Worm (Caenorhabditis elegans): ENCODE data around the gene gpx-7.

Gene gpx-7

DNA sequence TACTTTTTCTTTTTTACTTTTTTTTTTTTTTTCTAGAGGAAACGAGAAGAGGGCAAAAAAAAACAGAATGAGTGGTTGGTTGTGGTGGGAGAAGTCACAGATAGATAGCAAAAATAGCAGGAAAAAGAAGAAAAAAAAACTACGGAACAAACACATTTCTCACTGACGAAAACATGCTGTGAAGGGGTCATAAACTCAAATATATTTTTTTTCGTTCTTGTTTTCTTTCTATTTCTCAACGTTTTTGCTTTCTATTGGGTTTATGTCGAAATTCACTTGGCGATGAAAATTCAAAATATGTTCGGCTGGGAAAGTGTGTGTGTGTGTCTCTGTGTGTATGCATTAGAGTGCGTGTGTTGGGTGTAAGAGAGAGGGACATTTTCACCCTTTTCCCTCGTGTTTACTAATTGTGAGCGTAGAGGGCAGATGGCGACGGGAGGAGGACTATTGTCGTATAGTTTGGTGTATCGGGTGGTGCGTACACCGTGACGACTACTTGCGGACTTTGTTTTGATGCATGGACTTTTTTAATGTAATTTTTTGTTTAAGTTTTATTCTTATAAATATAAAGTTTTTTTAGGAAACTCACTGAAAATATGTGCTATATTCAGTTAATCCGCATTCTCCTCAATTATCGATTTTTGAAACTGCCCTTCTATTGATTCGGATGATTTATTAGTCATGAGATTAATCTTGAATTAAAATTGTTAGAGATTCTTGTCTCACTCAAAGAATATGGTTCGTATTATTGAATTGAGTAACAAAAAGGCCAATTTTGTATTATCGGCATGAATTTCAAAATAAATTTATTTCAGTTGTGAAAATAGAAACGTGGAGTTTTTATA is 10.0 kb upstream of the gpx-7 start:
- no peak for TF ChIP-seq hmbx-1 (tag; optimal IDR thresholded peaks at IDR 0.05)
- peak; percentile 70 for TF ChIP-seq F13C5.2 (tag; optimal IDR thresholded peaks at IDR 0.05)
- 0 out of 2 replicates have a peak, but pooled peaks have one; percentile 28 for TF ChIP-seq sea-1 (GFP tag; conservative IDR thresholded peaks at IDR 0.05)
- no peak for TF ChIP-seq tra-4 (tag; optimal IDR thresholded peaks at IDR 0.05)

ce11 chrX:7808388-7808787 is 8.8 kb upstream of the gpx-7 start:
- TF ChIP-seq F13C5.2 (tag; optimal IDR thresholded peaks at IDR 0.05) (no peak), tbx-11 (GFP tag; IDR thresholded peaks at IDR 0.05) (no peak), hmg-4 (GFP tag; optimal IDR thresholded peaks at IDR 0.05) (no peak), flt-1 (GFP tag; IDR thresholded peaks at IDR 0.05) (no peak), pes-1 (GFP tag; IDR thresholded peaks at IDR 0.05) (no peak), tra-4 (tag; optimal IDR thresholded peaks at IDR 0.05) (no peak), hnd-1 (tag; optimal IDR thresholded peaks at IDR 0.05) (no peak), sea-1 (GFP tag; conservative IDR thresholded peaks at IDR 0.05) (no peak), ceh-13 (GFP tag; optimal IDR thresholded peaks at IDR 0.05) (no peak), B0310.2 (tag; optimal IDR thresholded peaks at IDR 0.05) (no peak), ceh-36 (tag; optimal IDR thresholded peaks at IDR 0.05) (no peak), ama-1 (optimal IDR thresholded peaks at IDR 0.05) (no peak), aly-1 (tag; optimal IDR thresholded peaks at IDR 0.05) (no peak), tbx-37 (GFP tag; conservative IDR thresholded peaks at IDR 0.05) (no peak), hmbx-1 (tag; optimal IDR thresholded peaks at IDR 0.05) (no peak)

ce11 chrX:7800370-7800769 is 790 bp upstream of the gpx-7 start:
- TF ChIP-seq scrt-1 (GFP tag; IDR thresholded peaks at IDR 0.05) (no peak), hmbx-1 (tag; optimal IDR thresholded peaks at IDR 0.05) (no peak), hnd-1 (tag; optimal IDR thresholded peaks at IDR 0.05) (no peak), F13C5.2 (tag; optimal IDR thresholded peaks at IDR 0.05) (no peak), pes-1 (GFP tag; IDR thresholded peaks at IDR 0.05) (no peak), aly-1 (tag; optimal IDR thresholded peaks at IDR 0.05) (no peak), ceh-36 (tag; optimal IDR thresholded peaks at IDR 0.05) (no peak), hmg-4 (GFP tag; optimal IDR thresholded peaks at IDR 0.05) (no peak), tra-4 (tag; optimal IDR thresholded peaks at IDR 0.05) (no peak), sea-1 (GFP tag; conservative IDR thresholded peaks at IDR 0.05) (no peak), ceh-13 (GFP tag; optimal IDR thresholded peaks at IDR 0.05) (no peak), tbx-37 (GFP tag; conservative IDR thresholded peaks at IDR 0.05) (no peak), flt-1 (GFP tag; IDR thresholded peaks at IDR 0.05) (no peak), B0310.2 (tag; optimal IDR thresholded peaks at IDR 0.05) (no peak), ets-7 (tag; optimal IDR thresholded peaks at IDR 0.05) (no peak), tbx-11 (GFP tag; IDR thresholded peaks at IDR 0.05) (no peak)

DNA sequence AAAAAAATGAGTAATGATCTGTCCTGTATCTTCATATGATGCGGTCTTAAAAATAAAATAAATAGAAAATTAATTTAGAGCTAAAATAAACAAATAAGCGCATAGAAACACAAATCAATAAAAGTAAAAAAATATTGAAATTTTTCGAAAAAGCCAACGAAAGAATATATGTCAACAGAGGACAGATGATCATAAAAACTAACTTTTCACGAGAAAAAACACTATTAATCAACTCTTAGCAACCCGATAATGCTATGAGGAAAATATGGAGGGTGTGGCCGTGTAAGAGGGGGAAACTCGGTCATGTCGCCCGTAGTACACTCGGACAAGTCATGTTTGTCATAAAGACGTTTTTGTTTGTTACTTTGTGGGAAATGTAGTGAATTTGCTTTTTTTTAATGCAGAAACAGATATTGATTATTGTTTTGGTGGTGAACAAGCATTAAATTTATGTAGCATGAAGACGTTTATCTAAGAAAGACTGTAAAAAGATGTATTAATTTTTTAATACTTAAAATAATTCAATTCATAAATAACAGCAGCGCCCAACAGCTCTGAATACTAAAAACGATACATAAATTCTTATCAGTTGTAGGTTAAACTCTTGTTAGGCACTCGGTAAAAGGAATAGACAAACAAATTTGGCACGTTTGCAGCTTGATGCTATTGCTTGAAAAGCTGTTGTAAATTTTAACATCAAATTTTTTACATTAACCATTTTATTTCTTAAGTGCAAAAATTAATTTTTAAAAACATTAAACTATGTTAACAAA is 1.1 kb downstream of the gpx-7 start, which contains the start of gene adm-4:
TSS of gene adm-4 (minus strand) at position 51 of the 773 bp plus-strand sequence.
- TF ChIP-seq pes-1 (GFP tag; IDR thresholded peaks at IDR 0.05) (no peak), tbx-37 (GFP tag; conservative IDR thresholded peaks at IDR 0.05) (peak; percentile 69), scrt-1 (GFP tag; IDR thresholded peaks at IDR 0.05) (no peak), B0310.2 (tag; optimal IDR thresholded peaks at IDR 0.05) (no peak), ama-1 (optimal IDR thresholded peaks at IDR 0.05) (no peak), hnd-1 (tag; optimal IDR thresholded peaks at IDR 0.05) (no peak), ceh-36 (tag; optimal IDR thresholded peaks at IDR 0.05) (no peak), ceh-13 (GFP tag; optimal IDR thresholded peaks at IDR 0.05) (no peak)

DNA sequence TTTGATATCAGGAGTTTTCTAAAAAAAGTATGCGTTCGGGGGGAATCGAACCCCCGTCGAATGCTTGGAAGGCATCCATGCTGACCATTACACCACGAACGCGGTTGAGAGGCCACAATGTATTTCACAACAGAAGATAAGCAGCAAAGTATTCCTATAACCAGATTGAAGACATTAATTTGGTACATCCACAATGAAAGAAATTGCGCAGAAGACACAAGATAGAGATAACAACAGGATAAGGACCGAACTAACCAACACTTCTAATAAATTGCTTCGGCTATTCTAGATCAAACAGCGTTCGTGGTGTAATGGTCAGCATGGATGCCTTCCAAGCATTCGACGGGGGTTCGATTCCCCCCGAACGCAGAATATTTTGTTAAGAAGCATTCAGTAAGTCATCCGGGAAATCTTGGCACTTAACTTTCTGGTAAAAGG is 5.3 kb downstream of the gpx-7 start:
- TF ChIP-seq flt-1 (GFP tag; IDR thresholded peaks at IDR 0.05) (0 out of 2 replicates have a peak, but pooled peaks have one; percentile 21), sea-1 (GFP tag; conservative IDR thresholded peaks at IDR 0.05) (no peak), tbx-37 (GFP tag; conservative IDR thresholded peaks at IDR 0.05) (no peak), ets-7 (tag; optimal IDR thresholded peaks at IDR 0.05) (no peak), hmg-4 (GFP tag; optimal IDR thresholded peaks at IDR 0.05) (no peak), F13C5.2 (tag; optimal IDR thresholded peaks at IDR 0.05) (no peak), hnd-1 (tag; optimal IDR thresholded peaks at IDR 0.05) (peak; percentile 34), ama-1 (optimal IDR thresholded peaks at IDR 0.05) (no peak), tra-4 (tag; optimal IDR thresholded peaks at IDR 0.05) (no peak), ceh-13 (GFP tag; optimal IDR thresholded peaks at IDR 0.05) (peak; percentile 35), pes-1 (GFP tag; IDR thresholded peaks at IDR 0.05) (no peak; the same call in 1 of the 2 replicates), tbx-11 (GFP tag; IDR thresholded peaks at IDR 0.05) (0 out of 2 replicates have a peak, but pooled peaks have one; percentile 63), hmbx-1 (tag; optimal IDR thresholded peaks at IDR 0.05) (no peak), ceh-36 (tag; optimal IDR thresholded peaks at IDR 0.05) (peak; percentile 32), scrt-1 (GFP tag; IDR thresholded peaks at IDR 0.05) (peak; percentile 66; the same call in 1 of the 2 replicates), aly-1 (tag; optimal IDR thresholded peaks at IDR 0.05) (no peak), B0310.2 (tag; optimal IDR thresholded peaks at IDR 0.05) (no peak)

ce11 chrX:7793377-7794041 is 6.1 kb downstream of the gpx-7 start, which contains the start of gene ZK154.6:
Gene ZK154.6 (minus strand): TSS chrX:7793563.
- no peak for TF ChIP-seq ceh-13 (GFP tag; optimal IDR thresholded peaks at IDR 0.05)
- no peak for TF ChIP-seq ceh-36 (tag; optimal IDR thresholded peaks at IDR 0.05)
- TF ChIP-seq tra-4 (tag; optimal IDR thresholded peaks at IDR 0.05) = no peak
- TF ChIP-seq hmg-4 (GFP tag; optimal IDR thresholded peaks at IDR 0.05) = no peak
- no peak for TF ChIP-seq tbx-37 (GFP tag; conservative IDR thresholded peaks at IDR 0.05)
- TF ChIP-seq pes-1 (GFP tag; IDR thresholded peaks at IDR 0.05) = no peak
- no peak for TF ChIP-seq aly-1 (tag; optimal IDR thresholded peaks at IDR 0.05)
- no peak for TF ChIP-seq F13C5.2 (tag; optimal IDR thresholded peaks at IDR 0.05)
- no peak for TF ChIP-seq tbx-11 (GFP tag; IDR thresholded peaks at IDR 0.05)
- no peak for TF ChIP-seq hnd-1 (tag; optimal IDR thresholded peaks at IDR 0.05)
- no peak for TF ChIP-seq B0310.2 (tag; optimal IDR thresholded peaks at IDR 0.05)
- no peak for TF ChIP-seq scrt-1 (GFP tag; IDR thresholded peaks at IDR 0.05)
- TF ChIP-seq sea-1 (GFP tag; conservative IDR thresholded peaks at IDR 0.05) = no peak
- no peak for TF ChIP-seq ama-1 (optimal IDR thresholded peaks at IDR 0.05)
- no peak for TF ChIP-seq hmbx-1 (tag; optimal IDR thresholded peaks at IDR 0.05)

Data from whole organism, early embryonic.